Worm (Caenorhabditis elegans): Measurements from ENCODE around the gene mec-7.

ce11 chrX:7725615-7726014 lies 50.9 kb downstream of the mec-7 start, which contains the start of gene spp-14:
- no peak for TF ChIP-seq W03F9.2 (tag; optimal IDR thresholded peaks at IDR 0.05)
- TF ChIP-seq dao-5 (tag; optimal IDR thresholded peaks at IDR 0.05) = peak; percentile 13

Data from whole organism, L4/young adult.